Fruit fly (Drosophila melanogaster): Measurements from ENCODE around the gene SPoCk.

Gene SPoCk

DNA sequence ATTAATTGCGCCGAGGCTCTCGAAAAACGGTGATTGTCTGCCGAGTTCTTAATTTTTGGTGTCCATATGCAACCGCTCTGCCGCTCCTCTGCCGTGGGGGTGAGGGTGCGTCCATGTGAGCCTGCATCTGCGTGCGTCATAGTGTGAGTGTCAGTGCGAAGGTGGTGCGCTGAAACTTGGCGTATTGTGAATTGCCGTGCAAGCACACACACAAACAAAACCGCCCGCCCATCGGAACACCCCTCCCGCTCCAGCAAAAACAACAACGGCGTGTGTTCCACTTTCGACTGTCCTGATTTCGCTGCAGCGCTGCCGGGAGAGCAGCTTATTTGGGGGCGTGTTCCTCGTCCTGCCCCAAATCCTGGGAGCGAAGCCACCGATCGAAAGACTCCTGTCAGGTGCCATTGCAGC, 7.1 kb upstream of the SPoCk start:
- TF ChIP-seq CTCF (optimal IDR thresholded peaks at IDR 0.05) (no peak), CG8478 (optimal IDR thresholded peaks at IDR 0.05) (no peak)

dm6 chr3L:22742945-22743582, 6.2 kb upstream of the SPoCk start:
- no peak for TF ChIP-seq CTCF (optimal IDR thresholded peaks at IDR 0.05)

DNA sequence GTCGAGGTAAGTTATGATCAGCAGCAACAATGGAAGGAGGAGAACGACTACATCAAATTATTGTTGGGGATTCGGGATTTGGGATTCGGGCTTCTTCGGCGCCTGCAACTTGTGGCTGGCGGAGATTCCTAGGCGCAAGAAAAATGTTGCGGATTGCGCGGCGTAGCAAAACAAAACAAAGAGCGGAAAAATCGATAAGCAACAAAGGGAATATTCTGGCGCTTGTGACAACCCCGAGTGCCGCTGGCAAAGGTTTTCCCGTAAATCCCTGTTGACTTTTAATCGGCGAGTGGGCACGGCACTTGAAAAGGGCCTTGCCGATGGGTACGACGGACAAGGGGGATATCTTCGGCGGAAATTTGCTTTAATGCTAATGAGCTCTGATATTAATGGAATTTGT, 743 bp downstream of the SPoCk start:
- TF ChIP-seq CTCF (optimal IDR thresholded peaks at IDR 0.05) (no peak), CG8478 (optimal IDR thresholded peaks at IDR 0.05) (no peak)

dm6 chr3L:22773383-22773873, 24.2 kb downstream of the SPoCk start:
- TF ChIP-seq CG8478 (optimal IDR thresholded peaks at IDR 0.05) (no peak), CTCF (optimal IDR thresholded peaks at IDR 0.05) (peak; percentile 17 to 37)

- TF ChIP-seq CTCF (optimal IDR thresholded peaks at IDR 0.05) (no peak), CG8478 (optimal IDR thresholded peaks at IDR 0.05) (no peak)
Observed at dm6 chr3L:22774479-22774878, 25.2 kb downstream of the SPoCk start.

DNA sequence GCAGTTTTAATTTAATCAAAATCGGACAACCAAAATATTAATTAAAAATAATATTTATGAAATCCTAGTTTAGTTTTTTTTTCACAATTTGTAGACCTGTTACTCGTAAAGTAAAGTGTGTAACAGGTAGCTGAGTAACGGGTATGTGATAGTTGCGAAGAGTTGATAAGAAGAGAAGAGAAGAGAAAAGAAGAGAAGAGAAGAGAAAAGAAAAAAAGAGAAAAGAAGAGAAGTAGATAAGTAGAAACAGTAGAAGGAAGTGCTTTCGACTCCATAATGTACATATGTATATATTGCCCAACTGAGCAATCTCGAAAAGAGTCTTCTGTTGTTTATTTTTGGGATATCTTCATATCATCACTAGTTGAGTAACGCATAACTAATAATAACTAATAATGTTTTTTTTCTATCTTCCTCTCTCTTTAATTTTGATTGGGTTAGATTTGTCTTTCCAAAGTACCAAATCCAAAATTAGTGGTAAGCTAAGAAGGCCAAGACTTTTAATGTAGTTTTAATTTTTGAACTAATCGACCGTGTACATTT, 38.8 kb downstream of the SPoCk start, which contains the start of gene CG14448:
Gene CG14448, plus strand, starts transcription at position 493 of the 543 bp plus-strand sequence.
- TF ChIP-seq CTCF (optimal IDR thresholded peaks at IDR 0.05) = no peak
- TF ChIP-seq CG8478 (optimal IDR thresholded peaks at IDR 0.05) = no peak

DNA sequence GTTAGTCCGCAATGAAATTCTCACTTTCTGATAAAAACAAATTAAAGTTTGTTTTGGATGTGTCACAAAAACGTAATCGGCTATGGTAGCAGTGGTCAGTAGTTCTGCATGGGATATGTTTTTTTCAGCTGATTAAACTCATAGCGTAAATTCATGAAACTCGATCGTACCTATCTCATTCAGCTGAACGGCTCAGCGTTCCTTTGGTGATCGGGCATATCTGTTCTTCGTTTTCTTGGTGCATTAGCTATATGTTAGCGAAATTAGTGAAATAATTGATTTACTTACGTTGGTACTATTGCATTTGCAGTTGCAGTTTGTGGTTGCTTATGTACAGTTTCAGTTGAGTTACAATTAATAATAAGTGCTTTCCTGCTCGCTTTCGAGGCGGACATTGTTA, 42.4 kb downstream of the SPoCk start:
- TF ChIP-seq CTCF (optimal IDR thresholded peaks at IDR 0.05) (no peak), CG8478 (optimal IDR thresholded peaks at IDR 0.05) (no peak)

dm6 chr3L:22795604-22796003, 46.4 kb downstream of the SPoCk start:
- no peak for TF ChIP-seq CTCF (optimal IDR thresholded peaks at IDR 0.05)
- TF ChIP-seq CG8478 (optimal IDR thresholded peaks at IDR 0.05) = no peak

- TF ChIP-seq CTCF (optimal IDR thresholded peaks at IDR 0.05) (no peak), CG8478 (optimal IDR thresholded peaks at IDR 0.05) (no peak)
Observed at dm6 chr3L:22801970-22802369, 52.7 kb downstream of the SPoCk start.

dm6 chr3L:22820190-22820589, 70.9 kb downstream of the SPoCk start:
- TF ChIP-seq CTCF (optimal IDR thresholded peaks at IDR 0.05) = no peak
- no peak for TF ChIP-seq CG8478 (optimal IDR thresholded peaks at IDR 0.05)

DNA sequence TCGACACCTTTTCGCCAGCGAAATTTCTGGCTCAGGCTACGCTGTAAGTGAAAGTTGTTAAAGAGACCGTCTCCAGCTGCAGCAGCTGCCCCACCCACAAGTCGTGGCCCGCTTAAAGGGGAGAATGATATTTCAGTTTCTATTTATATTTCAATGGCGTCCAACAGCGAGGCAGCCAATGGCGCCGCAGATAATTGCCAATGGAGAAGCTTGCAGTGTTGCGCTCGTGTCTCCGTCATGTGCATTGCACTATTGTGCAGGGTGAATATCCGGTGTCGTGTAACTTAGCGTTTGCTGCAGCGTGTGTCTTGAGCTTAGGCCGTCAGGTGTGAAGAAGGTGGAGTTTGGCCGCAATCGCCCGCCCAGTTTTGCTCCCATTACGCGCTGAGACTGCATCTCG, 72.1 kb downstream of the SPoCk start:
- TF ChIP-seq CG8478 (optimal IDR thresholded peaks at IDR 0.05) (no peak), CTCF (optimal IDR thresholded peaks at IDR 0.05) (no peak)

dm6 chr3L:22822544-22823175, 73.4 kb downstream of the SPoCk start:
- TF ChIP-seq CG8478 (optimal IDR thresholded peaks at IDR 0.05) = no peak
- no peak for TF ChIP-seq CTCF (optimal IDR thresholded peaks at IDR 0.05)

DNA sequence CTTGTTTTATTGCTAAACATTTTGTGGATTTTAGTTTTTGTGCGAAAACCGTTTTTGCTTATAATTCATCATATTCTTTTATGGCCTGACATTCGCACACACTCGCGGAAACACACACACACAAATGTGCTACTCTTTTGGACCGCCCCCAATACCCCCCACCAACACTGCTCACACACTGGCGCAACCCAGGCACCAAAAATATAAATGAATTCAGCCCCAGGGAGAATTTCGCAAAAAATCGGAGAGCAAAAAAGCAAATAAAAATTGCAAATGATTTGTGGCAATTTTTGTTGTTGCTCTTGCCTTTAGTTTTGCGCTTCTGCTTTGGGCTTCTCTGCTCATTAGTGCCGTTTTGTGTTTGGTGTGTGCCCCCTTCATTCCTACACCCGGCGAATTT, 74.0 kb downstream of the SPoCk start:
- no peak for TF ChIP-seq CTCF (optimal IDR thresholded peaks at IDR 0.05)

DNA sequence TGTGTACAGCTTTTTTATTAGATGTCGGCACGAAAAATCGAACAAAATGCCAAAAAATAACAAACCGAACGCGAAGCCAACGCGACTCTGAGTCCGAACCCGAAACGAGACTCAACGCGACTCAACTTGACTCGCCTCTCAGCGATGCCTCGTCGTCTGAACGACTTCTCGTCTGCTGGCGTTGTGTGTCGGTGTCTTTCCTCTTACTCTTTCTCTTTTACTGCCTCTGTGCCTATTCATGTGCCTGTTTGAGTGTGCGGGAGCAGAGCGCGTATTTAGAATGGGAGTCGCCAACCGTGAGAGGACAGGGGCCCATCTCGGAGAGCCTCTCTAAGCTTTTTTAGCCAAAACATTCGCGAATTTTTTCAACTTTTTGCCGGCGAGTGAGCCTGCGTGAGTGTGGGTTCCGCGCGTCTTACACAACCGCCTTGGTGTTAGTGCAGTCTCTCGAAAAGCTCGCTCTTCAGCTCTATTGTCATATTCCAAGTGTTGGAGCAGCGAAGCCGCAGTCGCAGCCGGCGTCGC, 75.5 kb downstream of the SPoCk start:
- TF ChIP-seq CTCF (optimal IDR thresholded peaks at IDR 0.05) = no peak
- TF ChIP-seq CG8478 (optimal IDR thresholded peaks at IDR 0.05) = no peak

dm6 chr3L:22826236-22826635, 77.0 kb downstream of the SPoCk start:
- TF ChIP-seq CTCF (optimal IDR thresholded peaks at IDR 0.05) (no peak), CG8478 (optimal IDR thresholded peaks at IDR 0.05) (no peak)

dm6 chr3L:22830132-22830697, 81.0 kb downstream of the SPoCk start:
- TF ChIP-seq CG8478 (optimal IDR thresholded peaks at IDR 0.05) (no peak), CTCF (optimal IDR thresholded peaks at IDR 0.05) (no peak)
